Worm (Caenorhabditis elegans): ENCODE results near the gene gnrr-7.

ce11 chrX:11189515-11189914, 3.9 kb downstream of the gnrr-7 start, which contains the start of gene F13D2.1:
- no peak for TF ChIP-seq fos-1 (tag; optimal IDR thresholded peaks at IDR 0.05)
- no peak for TF ChIP-seq R02D3.7 (tag; optimal IDR thresholded peaks at IDR 0.05)
- no peak for TF ChIP-seq ztf-11 (tag; optimal IDR thresholded peaks at IDR 0.05)
